Worm (Caenorhabditis elegans): ENCODE measurements around the gene C36H8.1.
A peak's percentile ranks its signal among the peaks of the same experiment; 100 is the strongest.

C36H8.1 gene

ce11 chrIV:12711644-12712043, 33.0 kb downstream of the C36H8.1 start, which contains the start of gene C27D8.3 (continued):
- TF ChIP-seq npax-4 (tag; optimal IDR thresholded peaks at IDR 0.05) = no peak
- no peak for TF ChIP-seq rnt-1 (tag; optimal IDR thresholded peaks at IDR 0.05)

DNA sequence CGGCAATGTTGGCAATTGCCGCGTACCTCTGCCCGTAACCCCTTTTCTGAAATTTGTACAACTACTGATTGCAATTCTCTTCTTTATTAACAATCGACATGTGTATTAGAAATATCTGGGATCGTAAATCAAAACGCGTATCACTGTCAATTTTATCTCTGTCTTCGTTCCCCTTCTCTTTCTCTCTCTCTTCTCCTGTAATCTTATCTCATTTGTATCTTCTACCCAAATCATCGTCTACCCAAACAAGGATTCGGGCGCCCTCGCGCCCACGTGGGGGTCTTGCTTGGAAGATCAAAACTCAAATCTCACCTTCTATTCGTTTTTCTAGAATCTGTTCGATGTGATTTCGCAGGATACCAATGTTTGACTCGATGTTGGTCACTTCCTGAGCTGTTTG, 33.6 kb downstream of the C36H8.1 start, which contains the start of gene C27D8.2:
C27D8.2 (plus strand) TSS at position 222 of the 400 bp plus-strand sequence.
- no peak for TF ChIP-seq ceh-31 (tag; optimal IDR thresholded peaks at IDR 0.05)
- no peak for TF ChIP-seq unc-55 (GFP tag; optimal IDR thresholded peaks at IDR 0.05)
- no peak for TF ChIP-seq sox-4 (tag; optimal IDR thresholded peaks at IDR 0.05)
- TF ChIP-seq pag-3 (tag; optimal IDR thresholded peaks at IDR 0.05; ENCODE audit: borderline replicate concordance) = no peak
- no peak for TF ChIP-seq hlh-8 (tag; optimal IDR thresholded peaks at IDR 0.05)
- TF ChIP-seq K02D7.2 (tag; optimal IDR thresholded peaks at IDR 0.05) = no peak
- no peak for TF ChIP-seq ama-1 (optimal IDR thresholded peaks at IDR 0.05)
- no peak for TF ChIP-seq ceh-18 (tag; optimal IDR thresholded peaks at IDR 0.05)
- TF ChIP-seq sox-2 (GFP tag; IDR thresholded peaks at IDR 0.05) = no peak

- TF ChIP-seq tbx-7 (tag; optimal IDR thresholded peaks at IDR 0.05) (no peak), ceh-45 (GFP tag; IDR thresholded peaks at IDR 0.05) (no peak), tbx-2 (tag; optimal IDR thresholded peaks at IDR 0.05) (no peak), C08G9.2 (tag; optimal IDR thresholded peaks at IDR 0.05) (no peak), pha-4 (tag; optimal IDR thresholded peaks at IDR 0.05) (no peak), T23F11.4 (GFP tag; optimal IDR thresholded peaks at IDR 0.05) (no peak), ahr-1 (tag; optimal IDR thresholded peaks at IDR 0.05) (no peak), ceh-6 (GFP tag; optimal IDR thresholded peaks at IDR 0.05) (no peak), sdc-2 (tag; optimal IDR thresholded peaks at IDR 0.05) (no peak), fkh-10 (GFP tag; optimal IDR thresholded peaks at IDR 0.05) (no peak), hlh-30 (tag; optimal IDR thresholded peaks at IDR 0.05; ENCODE audit: insufficient read depth) (no peak), che-1 (tag; optimal IDR thresholded peaks at IDR 0.05) (no peak), ceh-48 (tag; optimal IDR thresholded peaks at IDR 0.05) (no peak), ceh-22 (tag; optimal IDR thresholded peaks at IDR 0.05) (no peak)
Measured at ce11 chrIV:12703811-12704210, 40.8 kb downstream of the C36H8.1 start, which contains the start of gene C27D8.4. TSS of gene C27D8.4 (plus strand) at chrIV:12704111.

- no peak for TF ChIP-seq lim-6 (tag; optimal IDR thresholded peaks at IDR 0.05)
- TF ChIP-seq unc-55 (GFP tag; optimal IDR thresholded peaks at IDR 0.05) = peak; percentile 51
- TF ChIP-seq C38D4.7 (GFP tag; optimal IDR thresholded peaks at IDR 0.05) = no peak
- TF ChIP-seq odd-2 (tag; optimal IDR thresholded peaks at IDR 0.05) = no peak
- no peak for TF ChIP-seq elt-4 (tag; optimal IDR thresholded peaks at IDR 0.05)
- TF ChIP-seq ceh-19 (GFP tag; optimal IDR thresholded peaks at IDR 0.05) = no peak
Measured at ce11 chrIV:12700944-12701343, 43.7 kb downstream of the C36H8.1 start.

ce11 chrIV:12700204-12700603, 44.4 kb downstream of the C36H8.1 start:
- TF ChIP-seq nfya-1 (tag; optimal IDR thresholded peaks at IDR 0.05) (no peak), unc-86 (tag; optimal IDR thresholded peaks at IDR 0.05) (no peak), lim-6 (tag; optimal IDR thresholded peaks at IDR 0.05) (no peak), ceh-2 (tag; optimal IDR thresholded peaks at IDR 0.05) (no peak), ceh-45 (GFP tag; IDR thresholded peaks at IDR 0.05) (no peak), pag-3 (tag; optimal IDR thresholded peaks at IDR 0.05; ENCODE audit: borderline replicate concordance) (no peak)

DNA sequence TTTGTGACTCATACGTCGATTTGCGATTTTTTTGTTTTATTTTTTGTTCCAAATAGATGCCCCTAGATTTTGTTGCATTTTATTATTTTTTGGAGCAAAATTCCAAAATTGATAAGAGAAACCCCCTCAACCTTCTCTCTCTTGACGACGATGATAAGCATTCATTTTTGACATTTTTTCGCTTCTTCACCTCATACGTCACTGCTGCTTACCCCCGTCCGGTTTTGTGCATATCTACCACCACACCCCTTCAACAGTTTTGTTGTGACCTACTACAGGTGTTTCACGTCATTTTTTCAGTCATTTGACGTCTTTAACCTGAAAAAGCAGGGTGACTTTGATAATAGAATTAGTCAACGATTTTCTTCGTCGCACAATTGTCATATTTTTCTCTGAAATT, 45.7 kb downstream of the C36H8.1 start:
- TF ChIP-seq K09A11.1 (tag; optimal IDR thresholded peaks at IDR 0.05; ENCODE audit: insufficient read depth) (no peak), tbx-2 (tag; optimal IDR thresholded peaks at IDR 0.05) (no peak), eyg-1 (tag; optimal IDR thresholded peaks at IDR 0.05) (no peak), fkh-10 (GFP tag; optimal IDR thresholded peaks at IDR 0.05) (no peak), ceh-14 (tag; optimal IDR thresholded peaks at IDR 0.05) (no peak), hlh-13 (GFP tag; optimal IDR thresholded peaks at IDR 0.05) (no peak), pat-9 (tag; optimal IDR thresholded peaks at IDR 0.05) (no peak), elt-4 (tag; optimal IDR thresholded peaks at IDR 0.05) (no peak), ztf-16 (tag; optimal IDR thresholded peaks at IDR 0.05) (no peak), pha-4 (tag; optimal IDR thresholded peaks at IDR 0.05) (no peak), lim-6 (tag; optimal IDR thresholded peaks at IDR 0.05) (no peak), ceh-2 (tag; optimal IDR thresholded peaks at IDR 0.05) (no peak), pag-3 (tag; optimal IDR thresholded peaks at IDR 0.05; ENCODE audit: borderline replicate concordance) (no peak), zip-5 (tag; optimal IDR thresholded peaks at IDR 0.05) (no peak), ceh-31 (tag; optimal IDR thresholded peaks at IDR 0.05) (no peak), ceh-45 (GFP tag; IDR thresholded peaks at IDR 0.05) (no peak), syd-9 (tag; optimal IDR thresholded peaks at IDR 0.05) (no peak), unc-42 (tag; optimal IDR thresholded peaks at IDR 0.05) (no peak), mec-3 (tag; optimal IDR thresholded peaks at IDR 0.05; ENCODE audit: borderline replicate concordance) (no peak), K02D7.2 (tag; optimal IDR thresholded peaks at IDR 0.05) (no peak)

Measured in whole organism, late embryonic.